Worm (Caenorhabditis elegans) whole organism, early embryonic: ENCODE data around the gene sre-38.

Source experiments
- B0310.2 ChIP-seq: sonication (generic microtip); optimal IDR thresholded peaks from 2 replicates; lab custom pipeline; 2016; ENCODE audit warnings: mild to moderate bottlenecking, missing genetic modification characterization, missing compliant biosample characterization
- ama-1 ChIP-seq: fragments of 150-350 bp; optimal IDR thresholded peaks from 2 replicates; lab custom pipeline; 2014
- ceh-36 ChIP-seq: sonication (generic microtip); optimal IDR thresholded peaks from 2 replicates; lab custom pipeline; 2016; ENCODE audit warnings: missing genetic modification characterization, inconsistent platforms, missing compliant biosample characterization
- tbx-11 ChIP-seq: fragments of 200-800 bp; sonication (Bioruptor generic); IDR thresholded peaks from 2 replicates; pipeline ENCODE4 v1.3.6; 2022; ENCODE audit warnings: missing genetic modification characterization, missing compliant biosample characterization

DNA sequence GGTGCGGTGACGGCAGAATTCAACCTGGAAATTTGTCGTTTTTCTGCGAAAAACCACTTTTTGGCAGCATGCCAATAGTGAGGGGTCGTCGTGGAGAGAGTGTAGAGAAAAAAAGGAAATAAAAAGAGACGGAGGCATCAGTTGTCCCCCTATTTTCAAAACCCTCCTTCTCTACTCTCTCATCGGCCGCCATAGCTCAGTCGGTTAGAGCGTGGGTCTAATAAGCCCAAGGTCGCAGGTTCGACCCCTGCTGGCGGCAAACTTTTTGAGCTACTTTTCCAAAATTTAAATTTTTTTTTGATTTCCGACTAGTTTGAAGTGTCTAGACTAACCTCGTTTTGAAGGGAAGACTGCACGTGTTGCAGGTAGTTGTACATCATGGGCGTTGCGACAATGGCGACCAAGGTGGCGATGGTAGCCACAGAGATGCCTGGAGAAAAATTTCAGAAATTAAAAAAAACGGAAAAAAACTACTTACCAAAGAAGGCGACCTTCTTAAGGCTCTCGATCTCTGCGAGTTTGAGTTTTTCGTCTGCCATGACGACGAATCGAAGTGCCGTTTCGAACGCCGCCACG is 37.3 kb downstream of the sre-38 start, which contains the start of gene col-85:
- TF ChIP-seq B0310.2 (tag; lab: Kevin White, UChicago) (peak; percentile 91), ceh-36 (peak; percentile 94), ama-1 (lab: Kevin White, UChicago) (no peak), tbx-11 (peak; percentile 97)
